Fruit fly (Drosophila melanogaster) whole organism, embryonic: Measurements from ENCODE around the gene CG5516.

Source experiments
- Bteb2 ChIP-seq: fragments of 200-800 bp; sonication (Bioruptor generic); optimal IDR thresholded peaks from 2 replicates; lab custom pipeline; 2016; ENCODE audit warnings: missing biosample characterization, missing genetic modification characterization
- CG10267 ChIP-seq: fragments of 200-800 bp; sonication (Bioruptor generic); optimal IDR thresholded peaks from 2 replicates; lab custom pipeline; 2018; ENCODE audit warnings: missing biosample characterization, mild to moderate bottlenecking, missing genetic modification characterization, moderate library complexity
- CG10274 ChIP-seq: fragments of 200-800 bp; sonication (Bioruptor generic); optimal IDR thresholded peaks from 3 replicates; lab custom pipeline; 2017; ENCODE audit warnings: missing biosample characterization, mild to moderate bottlenecking, missing genetic modification characterization
- CG10654 ChIP-seq: fragments of 200-800 bp; sonication (Bioruptor generic); optimal IDR thresholded peaks from 2 replicates; lab custom pipeline; 2016; ENCODE audit warnings: missing biosample characterization, missing genetic modification characterization
- CG10979 ChIP-seq: fragments of 200-800 bp; sonication (Bioruptor generic); optimal IDR thresholded peaks from 2 replicates; lab custom pipeline; 2018; ENCODE audit warnings: missing biosample characterization, mild to moderate bottlenecking, missing genetic modification characterization, moderate library complexity
- CG11093 ChIP-seq: fragments of 200-800 bp; sonication (Bioruptor generic); IDR thresholded peaks from 3 replicates; pipeline ENCODE4 v1.3.6; 2022; ENCODE audit warnings: missing biosample characterization, missing genetic modification characterization
- CG11504 ChIP-seq: fragments of 200-800 bp; sonication (Bioruptor generic); optimal IDR thresholded peaks from 3 replicates; lab custom pipeline; 2019; ENCODE audit warnings: missing biosample characterization, mild to moderate bottlenecking, missing genetic modification characterization, moderate library complexity
- CG12299 ChIP-seq: fragments of 200-800 bp; sonication (Bioruptor generic); optimal IDR thresholded peaks from 2 replicates; lab custom pipeline; 2018; ENCODE audit warnings: missing biosample characterization, mild to moderate bottlenecking, missing genetic modification characterization
- CG12659 ChIP-seq: fragments of 200-800 bp; sonication (Bioruptor generic); optimal IDR thresholded peaks from 3 replicates; lab custom pipeline; 2017; ENCODE audit warnings: mild to moderate bottlenecking, missing biosample characterization, missing genetic modification reagents, missing genetic modification characterization
- CG15479 ChIP-seq: fragments of 200-800 bp; sonication (Bioruptor generic); optimal IDR thresholded peaks from 3 replicates; lab custom pipeline; 2019; ENCODE audit warnings: missing biosample characterization, mild to moderate bottlenecking, missing genetic modification characterization, moderate library complexity
- CG1603 ChIP-seq: fragments of 200-800 bp; sonication (Bioruptor generic); optimal IDR thresholded peaks from 2 replicates; lab custom pipeline; 2019; ENCODE audit warnings: missing biosample characterization, mild to moderate bottlenecking, missing genetic modification characterization, moderate library complexity
- CG17359 ChIP-seq: fragments of 200-800 bp; sonication (Bioruptor generic); optimal IDR thresholded peaks from 3 replicates; lab custom pipeline; 2018; ENCODE audit warnings: missing biosample characterization, mild to moderate bottlenecking, missing genetic modification characterization, moderate library complexity
- CG17385 ChIP-seq: fragments of 200-800 bp; sonication (Bioruptor generic); optimal IDR thresholded peaks from 3 replicates; lab custom pipeline; 2018; ENCODE audit warnings: missing biosample characterization, mild to moderate bottlenecking, missing genetic modification characterization
- CG18011 ChIP-seq: fragments of 200-800 bp; sonication (Bioruptor generic); optimal IDR thresholded peaks from 2 replicates; lab custom pipeline; 2017; ENCODE audit warnings: missing biosample characterization, missing genetic modification characterization, mild to moderate bottlenecking, moderate library complexity, missing genotype
- CG33557 ChIP-seq: fragments of 200-800 bp; sonication (Bioruptor generic); optimal IDR thresholded peaks from 2 replicates; lab custom pipeline; 2019; ENCODE audit warnings: missing biosample characterization, mild to moderate bottlenecking, missing genetic modification characterization, moderate library complexity
- CG4282 ChIP-seq: fragments of 200-800 bp; sonication (Bioruptor generic); optimal IDR thresholded peaks from 2 replicates; lab custom pipeline; 2016; ENCODE audit warnings: missing biosample characterization, missing genetic modification characterization
- CG4707 ChIP-seq: fragments of 200-800 bp; sonication (Bioruptor generic); optimal IDR thresholded peaks from 2 replicates; lab custom pipeline; 2018; ENCODE audit warnings: missing biosample characterization, mild to moderate bottlenecking, missing genetic modification characterization, moderate library complexity
- CG5953 ChIP-seq: fragments of 200-800 bp; sonication (Bioruptor generic); IDR thresholded peaks from 2 replicates; pipeline ENCODE4 v1.3.6; 2022; ENCODE audit warnings: missing biosample characterization, missing genetic modification characterization
- CG6654 ChIP-seq: fragments of 200-800 bp; sonication (Bioruptor generic); optimal IDR thresholded peaks from 2 replicates; lab custom pipeline; 2017; ENCODE audit warnings: missing biosample characterization, mild to moderate bottlenecking, missing genetic modification characterization
- CG8944 ChIP-seq: fragments of 200-800 bp; sonication (Bioruptor generic); optimal IDR thresholded peaks from 3 replicates; lab custom pipeline; 2016; ENCODE audit warnings: missing biosample characterization, missing genetic modification characterization
- CTCF ChIP-seq: fragments of 200-800 bp; sonication (Bioruptor generic); optimal IDR thresholded peaks from 2 replicates; lab custom pipeline; 2017; ENCODE audit warnings: missing biosample characterization, mild to moderate bottlenecking, missing genetic modification characterization, moderate library complexity
- Camta ChIP-seq: fragments of 200-800 bp; sonication (Bioruptor generic); optimal IDR thresholded peaks from 2 replicates; lab custom pipeline; 2016; ENCODE audit warnings: missing biosample characterization, missing genetic modification characterization
- ERR ChIP-seq: fragments of 200-800 bp; sonication (Bioruptor generic); optimal IDR thresholded peaks from 2 replicates; lab custom pipeline; 2016; ENCODE audit warnings: missing biosample characterization, missing genetic modification characterization
- GATAe ChIP-seq: fragments of 200-800 bp; sonication (Bioruptor generic); conservative IDR thresholded peaks from 2 replicates; pipeline ENCODE4 v1.3.6; 2022; ENCODE audit warnings: missing biosample characterization, missing genetic modification characterization
- Jarid2 ChIP-seq: fragments of 200-800 bp; sonication (Bioruptor generic); optimal IDR thresholded peaks from 3 replicates; lab custom pipeline; 2017; ENCODE audit warnings: mild to moderate bottlenecking, missing biosample characterization, missing genetic modification reagents, missing genetic modification characterization
- Kr ChIP-seq: fragments of 200-800 bp; sonication (Bioruptor generic); optimal IDR thresholded peaks from 2 replicates; lab custom pipeline; 2017; ENCODE audit warnings: missing biosample characterization, mild to moderate bottlenecking, missing genetic modification characterization
- MESR4 ChIP-seq: fragments of 200-800 bp; sonication (Bioruptor generic); optimal IDR thresholded peaks from 2 replicates; lab custom pipeline; 2018; ENCODE audit warnings: missing biosample characterization, mild to moderate bottlenecking, missing genetic modification characterization, moderate library complexity
- Oli ChIP-seq: fragments of 200-800 bp; sonication (Bioruptor generic); optimal IDR thresholded peaks from 2 replicates; lab custom pipeline; 2018; ENCODE audit warnings: missing biosample characterization, mild to moderate bottlenecking, missing genetic modification characterization, moderate library complexity
- Rfx ChIP-seq: fragments of 200-800 bp; sonication (Bioruptor generic); IDR thresholded peaks from 2 replicates; pipeline ENCODE4 v1.3.6; 2022; ENCODE audit warnings: missing biosample characterization, missing genetic modification characterization
- Scr ChIP-seq: fragments of 200-800 bp; sonication (Bioruptor generic); IDR thresholded peaks from 2 replicates; pipeline ENCODE4 v1.3.6; 2022; ENCODE audit warnings: missing biosample characterization, missing genetic modification characterization; ENCODE audit not compliant: partially characterized antibody
- Trl ChIP-seq, 3 experiments: fragments of >200 bp in 2 of 3; fragments of 200-800 bp in 1 of 3; sonication (Bioruptor generic) in 1 of 3; optimal IDR thresholded peaks; 2 replicates in 1 of 3; 3 replicates in 2 of 3; lab custom pipeline; 2016 to 2017; ENCODE audit warnings: missing biosample characterization in 1 of 3, missing genetic modification characterization in 1 of 3
- al ChIP-seq: fragments of 200-800 bp; sonication (Bioruptor generic); IDR thresholded peaks from 2 replicates; pipeline ENCODE4 v1.3.6; 2022; ENCODE audit warnings: missing biosample characterization, missing genetic modification characterization
- dmrt11E ChIP-seq: fragments of 200-800 bp; sonication (Bioruptor generic); optimal IDR thresholded peaks from 3 replicates; lab custom pipeline; 2018; ENCODE audit warnings: missing biosample characterization, mild to moderate bottlenecking, missing genetic modification characterization, moderate library complexity
- gcm ChIP-seq: fragments of 200-800 bp; sonication (Bioruptor generic); optimal IDR thresholded peaks from 2 replicates; lab custom pipeline; 2019; ENCODE audit warnings: missing biosample characterization, mild to moderate bottlenecking, missing genetic modification characterization, moderate library complexity
- jigr1 ChIP-seq: fragments of 200-800 bp; sonication (Bioruptor generic); IDR thresholded peaks from 3 replicates; pipeline ENCODE4 v1.3.6; 2022; ENCODE audit warnings: missing biosample characterization, missing genetic modification characterization
- kah ChIP-seq: fragments of 200-800 bp; sonication (Bioruptor generic); optimal IDR thresholded peaks from 2 replicates; lab custom pipeline; 2018; ENCODE audit warnings: missing biosample characterization, mild to moderate bottlenecking, missing genetic modification characterization
- lab ChIP-seq: fragments of 200-800 bp; sonication (Bioruptor generic); optimal IDR thresholded peaks from 3 replicates; lab custom pipeline; 2017; ENCODE audit warnings: missing biosample characterization, missing genetic modification characterization, mild to moderate bottlenecking, moderate library complexity, missing genetic modification reagents
- lov ChIP-seq, 2 experiments: fragments of 200-800 bp in 1 of 2; fragments of >200 bp in 1 of 2; sonication (Bioruptor generic) in 1 of 2; IDR thresholded peaks in 1 of 2; optimal IDR thresholded peaks in 1 of 2; 2 replicates in 1 of 2; 3 replicates in 1 of 2; pipeline versions ENCODE4 v1.3.6 to Lab custom; 2017 to 2022; ENCODE audit warnings: missing biosample characterization in 1 of 2, missing genetic modification characterization in 1 of 2
- mld ChIP-seq: fragments of 200-800 bp; sonication (Bioruptor generic); IDR thresholded peaks from 3 replicates; pipeline ENCODE4 v1.3.6; 2022; ENCODE audit warnings: missing biosample characterization, missing genetic modification characterization; ENCODE audit not compliant: partially characterized antibody
- nerfin-2 ChIP-seq: fragments of 200-800 bp; sonication (Bioruptor generic); IDR thresholded peaks from 2 replicates; pipeline ENCODE4 v1.3.6; 2022; ENCODE audit warnings: missing biosample characterization, missing genetic modification characterization; ENCODE audit not compliant: partially characterized antibody
- odd ChIP-seq: fragments of 200-800 bp; sonication (Bioruptor generic); optimal IDR thresholded peaks from 2 replicates; lab custom pipeline; 2017; ENCODE audit warnings: missing biosample characterization, mild to moderate bottlenecking, missing genetic modification characterization
- pan ChIP-seq, 4 experiments: fragments of >200 bp in 3 of 4; fragments of 200-800 bp in 1 of 4; sonication (Bioruptor generic) in 1 of 4; optimal IDR thresholded peaks in 3 of 4; IDR thresholded peaks in 1 of 4; 2 replicates each; pipeline versions ENCODE4 v1.3.6 to Lab custom; 2017 to 2022; ENCODE audit warnings: missing biosample characterization in 2 of 4, missing genetic modification characterization in 2 of 4, mixed read lengths in 1 of 4
- ranshi ChIP-seq: fragments of 200-800 bp; sonication (Bioruptor generic); IDR thresholded peaks from 2 replicates; pipeline ENCODE4 v1.3.6; 2022; ENCODE audit warnings: missing biosample characterization, missing genetic modification characterization
- repo ChIP-seq: fragments of 200-800 bp; sonication (Bioruptor generic); optimal IDR thresholded peaks from 2 replicates; lab custom pipeline; 2016; ENCODE audit warnings: missing biosample characterization, missing genetic modification characterization
- sima ChIP-seq: fragments of 200-800 bp; sonication (Bioruptor generic); optimal IDR thresholded peaks from 2 replicates; lab custom pipeline; 2016; ENCODE audit warnings: missing biosample characterization, missing genetic modification characterization
- unpg ChIP-seq: fragments of 200-800 bp; sonication (Bioruptor generic); optimal IDR thresholded peaks from 3 replicates; lab custom pipeline; 2018; ENCODE audit warnings: missing biosample characterization, mild to moderate bottlenecking, missing genetic modification characterization, moderate library complexity
- usp ChIP-seq: fragments of >200 bp; optimal IDR thresholded peaks from 2 replicates; lab custom pipeline; 2017; ENCODE audit warnings: missing biosample characterization, missing genetic modification characterization
- wek ChIP-seq: fragments of 200-800 bp; sonication (Bioruptor generic); optimal IDR thresholded peaks from 3 replicates; lab custom pipeline; 2018; ENCODE audit warnings: missing biosample characterization, mild to moderate bottlenecking, missing genetic modification characterization, moderate library complexity
- zen2 ChIP-seq: fragments of 200-800 bp; sonication (Bioruptor generic); IDR thresholded peaks from 3 replicates; pipeline ENCODE4 v1.3.6; 2022; ENCODE audit warnings: missing biosample characterization, missing genetic modification characterization; ENCODE audit not compliant: partially characterized antibody

Gene CG5516

DNA sequence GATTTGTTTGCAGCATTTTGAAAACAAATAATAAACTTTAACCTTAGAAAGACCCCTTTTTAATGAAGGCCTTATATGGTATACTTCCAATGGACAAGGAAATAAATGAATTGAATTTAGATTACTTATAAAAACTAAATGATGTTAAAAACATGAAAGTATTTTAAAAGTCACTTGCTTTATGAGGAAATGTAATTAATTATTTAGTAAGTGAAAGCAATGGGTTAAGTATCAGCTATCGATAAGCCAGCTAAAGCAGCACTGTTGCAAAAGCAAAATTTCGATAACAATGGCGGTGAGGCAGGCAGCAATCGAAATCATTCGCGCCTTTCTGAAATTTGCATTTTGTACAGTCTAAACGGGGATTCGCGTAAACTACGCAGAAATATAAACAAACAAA is 1.5 kb downstream of the CG5516 start, which contains the start of the genes CG32856 and Rbf2 (continued):
- TF ChIP-seq Kr (GFP tag; lab: Kevin White, UChicago): peak; percentile 27
- TF ChIP-seq mld (GFP tag; lab: Robert Waterston, UW): peak; percentile 87
- TF ChIP-seq ERR: peak; percentile 56
- TF ChIP-seq CG12299 (tag; lab: Kevin White, UChicago): peak; percentile 88
- TF ChIP-seq pan (optimal IDR thresholded peaks at IDR 0.05; lab: Kevin White, UChicago): no peak
- TF ChIP-seq pan (GFP tag; optimal IDR thresholded peaks at IDR 0.05 in 1 of 2, IDR thresholded peaks at IDR 0.05 in 1 of 2): no peak
- TF ChIP-seq Trl (optimal IDR thresholded peaks at IDR 0.05; lab: Kevin White, UChicago): no peak
- TF ChIP-seq Trl (GFP tag; optimal IDR thresholded peaks at IDR 0.05; lab: Kevin White, UChicago): peak; percentile 54
- peak; percentile 69 for TF ChIP-seq ranshi
- peak; percentile 81 for TF ChIP-seq Camta (GFP tag; lab: Kevin White, UChicago)
- TF ChIP-seq kah (GFP tag; lab: Kevin White, UChicago): no peak
- peak; percentile 13 for TF ChIP-seq CG15479
- TF ChIP-seq lov (optimal IDR thresholded peaks at IDR 0.05; lab: Kevin White, UChicago): no peak
- no peak for TF ChIP-seq lov (GFP tag; IDR thresholded peaks at IDR 0.05; lab: Robert Waterston, UW)
- TF ChIP-seq CG8944 (GFP tag; lab: Kevin White, UChicago): peak; percentile 16
- peak; percentile 80 for TF ChIP-seq dmrt11E (tag; lab: Kevin White, UChicago)
- peak; percentile 78 for TF ChIP-seq Scr
- TF ChIP-seq CG17359 (tag; lab: Kevin White, UChicago): no peak
- peak; percentile 38 for TF ChIP-seq CG18011 (GFP tag; lab: Kevin White, UChicago)
- TF ChIP-seq al (GFP tag; lab: Robert Waterston, UW): no peak
- TF ChIP-seq unpg (GFP tag; lab: Kevin White, UChicago): peak; percentile 93
- TF ChIP-seq CG10274 (GFP tag; lab: Kevin White, UChicago): no peak
- peak; percentile 75 for TF ChIP-seq Rfx (GFP tag; lab: Robert Waterston, UW)
- peak; percentile 90 for TF ChIP-seq CG12659 (GFP tag; lab: Kevin White, UChicago)
- peak; percentile 87 for TF ChIP-seq CG1603
- no peak for TF ChIP-seq CG11504 (tag; lab: Kevin White, UChicago)
- peak; percentile 55 for TF ChIP-seq MESR4 (GFP tag; lab: Kevin White, UChicago)
- no peak for TF ChIP-seq repo
- TF ChIP-seq nerfin-2 (GFP tag; lab: Robert Waterston, UW): peak; percentile 93
- TF ChIP-seq CTCF (GFP tag; lab: Kevin White, UChicago): no peak
- peak; percentile 60 for TF ChIP-seq CG10267 (tag; lab: Kevin White, UChicago)
- TF ChIP-seq Jarid2 (GFP tag; lab: Kevin White, UChicago): no peak
- TF ChIP-seq odd (GFP tag; lab: Kevin White, UChicago): peak; percentile 58
- no peak for TF ChIP-seq GATAe (GFP tag; lab: Robert Waterston, UW)
- peak; percentile 82 for TF ChIP-seq zen2 (GFP tag; lab: Robert Waterston, UW)
- TF ChIP-seq CG33557 (GFP tag; lab: Kevin White, UChicago): peak; percentile 80
- peak; percentile 23 for TF ChIP-seq CG10979 (tag; lab: Kevin White, UChicago)
- TF ChIP-seq CG17385 (GFP tag; lab: Kevin White, UChicago): peak; percentile 80
- peak; percentile 37 for TF ChIP-seq CG10654
- TF ChIP-seq lab (GFP tag; lab: Kevin White, UChicago): no peak
- no peak for TF ChIP-seq CG6654 (GFP tag; lab: Kevin White, UChicago)
- TF ChIP-seq CG5953 (GFP tag; lab: Robert Waterston, UW): peak; percentile 14; the same call in 1 of the 2 replicates
- TF ChIP-seq CG4707 (GFP tag; lab: Kevin White, UChicago): peak; percentile 50
- TF ChIP-seq wek (GFP tag; lab: Kevin White, UChicago): peak; percentile 69
- no peak for TF ChIP-seq CG4282 (GFP tag; lab: Kevin White, UChicago)
- no peak for TF ChIP-seq sima
- no peak for TF ChIP-seq Oli (tag; lab: Kevin White, UChicago)
- TF ChIP-seq usp (GFP tag; lab: Kevin White, UChicago): no peak
- no peak for TF ChIP-seq CG11093
- TF ChIP-seq jigr1: no peak; the same call in 2 of the 3 replicates
- peak; percentile 88 for TF ChIP-seq Bteb2 (GFP tag; lab: Kevin White, UChicago)
- no peak for TF ChIP-seq gcm
